Fruit fly (Drosophila melanogaster) whole organism, embryonic: ENCODE measurements around the gene unc-45.

ENCODE experiments used
- Aef1 ChIP-seq: fragments of 200-800 bp; sonication (Bioruptor generic); IDR thresholded peaks from 3 replicates; pipeline ENCODE4 v1.3.6; 2022; ENCODE audit warnings: missing biosample characterization, missing genetic modification characterization
- Atf-2 ChIP-seq: fragments of 200-800 bp; sonication (Bioruptor generic); optimal IDR thresholded peaks from 2 replicates; lab custom pipeline; 2016; ENCODE audit warnings: missing biosample characterization, missing genetic modification characterization
- Bgb ChIP-seq: fragments of 200-800 bp; sonication (Bioruptor generic); IDR thresholded peaks from 2 replicates; pipeline ENCODE4 v1.3.6; 2022; ENCODE audit warnings: missing biosample characterization, missing genetic modification characterization; ENCODE audit not compliant: partially characterized antibody
- Blimp-1 ChIP-seq: fragments of 200-800 bp; sonication (Bioruptor generic); optimal IDR thresholded peaks from 3 replicates; lab custom pipeline; 2018; ENCODE audit warnings: missing biosample characterization, missing genetic modification characterization, mild to moderate bottlenecking, moderate library complexity, missing genetic modification reagents
- Bteb2 ChIP-seq: fragments of 200-800 bp; sonication (Bioruptor generic); optimal IDR thresholded peaks from 2 replicates; lab custom pipeline; 2016; ENCODE audit warnings: missing biosample characterization, missing genetic modification characterization
- C15 ChIP-seq: fragments of 200-800 bp; sonication (Bioruptor generic); IDR thresholded peaks from 3 replicates; pipeline ENCODE4 v1.3.6; 2022; ENCODE audit warnings: missing biosample characterization, missing genetic modification characterization
- CG10147 ChIP-seq: fragments of 200-800 bp; sonication (Bioruptor generic); optimal IDR thresholded peaks from 2 replicates; lab custom pipeline; 2019; ENCODE audit warnings: missing biosample characterization, mild to moderate bottlenecking, missing genetic modification characterization, moderate library complexity
- CG10321 ChIP-seq: fragments of 200-800 bp; sonication (Bioruptor generic); IDR thresholded peaks from 2 replicates; pipeline ENCODE4 v1.3.6; 2022; ENCODE audit warnings: missing biosample characterization, missing genetic modification characterization
- CG11085 ChIP-seq: fragments of 200-800 bp; sonication (Bioruptor generic); IDR thresholded peaks from 2 replicates; pipeline ENCODE4 v1.3.6; 2022; ENCODE audit warnings: missing biosample characterization, missing genetic modification characterization
- CG14441 ChIP-seq: fragments of 200-800 bp; sonication (Bioruptor generic); IDR thresholded peaks from 2 replicates; pipeline ENCODE4 v1.3.6; 2022; ENCODE audit warnings: missing biosample characterization, missing genetic modification characterization
- CG14667 ChIP-seq: fragments of 200-800 bp; sonication (Bioruptor generic); IDR thresholded peaks from 2 replicates; pipeline ENCODE4 v1.3.6; 2022; ENCODE audit warnings: missing biosample characterization, missing genetic modification characterization
- CG15601 ChIP-seq: fragments of 200-800 bp; sonication (Bioruptor generic); optimal IDR thresholded peaks from 3 replicates; lab custom pipeline; 2019; ENCODE audit warnings: missing biosample characterization, mild to moderate bottlenecking, missing genetic modification characterization, moderate library complexity
- CG16815 ChIP-seq: fragments of 200-800 bp; sonication (Bioruptor generic); optimal IDR thresholded peaks from 3 replicates; lab custom pipeline; 2017; ENCODE audit warnings: missing biosample characterization, mild to moderate bottlenecking, missing genetic modification characterization
- CG16863 ChIP-seq: fragments of 200-800 bp; sonication (Bioruptor generic); optimal IDR thresholded peaks from 3 replicates; lab custom pipeline; 2016; ENCODE audit warnings: missing biosample characterization, missing genetic modification characterization
- CG17359 ChIP-seq: fragments of 200-800 bp; sonication (Bioruptor generic); optimal IDR thresholded peaks from 3 replicates; lab custom pipeline; 2018; ENCODE audit warnings: missing biosample characterization, mild to moderate bottlenecking, missing genetic modification characterization, moderate library complexity
- CG1792 ChIP-seq: fragments of 200-800 bp; sonication (Bioruptor generic); optimal IDR thresholded peaks from 2 replicates; lab custom pipeline; 2016; ENCODE audit warnings: missing biosample characterization, missing genetic modification characterization
- CG30431 ChIP-seq: fragments of 200-800 bp; sonication (Bioruptor generic); optimal IDR thresholded peaks from 2 replicates; lab custom pipeline; 2017; ENCODE audit warnings: missing biosample characterization, missing genetic modification characterization
- CG3163 ChIP-seq: fragments of 200-800 bp; sonication (Bioruptor generic); optimal IDR thresholded peaks from 3 replicates; lab custom pipeline; 2016; ENCODE audit warnings: missing biosample characterization, missing genetic modification characterization
- CG3281 ChIP-seq: fragments of 200-800 bp; sonication (Bioruptor generic); optimal IDR thresholded peaks from 3 replicates; lab custom pipeline; 2017; ENCODE audit warnings: missing biosample characterization, mild to moderate bottlenecking, missing genetic modification characterization
- CG3838 ChIP-seq: fragments of 200-800 bp; sonication (Bioruptor generic); optimal IDR thresholded peaks from 3 replicates; lab custom pipeline; 2016; ENCODE audit warnings: missing biosample characterization, missing genetic modification characterization
- CG42726 ChIP-seq: fragments of 200-800 bp; sonication (Bioruptor generic); IDR thresholded peaks from 2 replicates; pipeline ENCODE4 v1.3.6; 2022; ENCODE audit warnings: missing biosample characterization, missing genetic modification characterization; ENCODE audit not compliant: partially characterized antibody
- CG4360 ChIP-seq: fragments of 200-800 bp; sonication (Bioruptor generic); IDR thresholded peaks from 2 replicates; pipeline ENCODE4 v1.3.6; 2022; ENCODE audit warnings: missing biosample characterization, missing genetic modification characterization
- CG6654 ChIP-seq: fragments of 200-800 bp; sonication (Bioruptor generic); optimal IDR thresholded peaks from 2 replicates; lab custom pipeline; 2017; ENCODE audit warnings: missing biosample characterization, mild to moderate bottlenecking, missing genetic modification characterization
- Chrac-16 ChIP-seq: fragments of 200-800 bp; sonication (Bioruptor generic); optimal IDR thresholded peaks from 3 replicates; lab custom pipeline; 2016; ENCODE audit warnings: missing biosample characterization, missing genetic modification characterization
- Dad ChIP-seq: fragments of 200-800 bp; sonication (Bioruptor generic); optimal IDR thresholded peaks from 3 replicates; lab custom pipeline; 2016; ENCODE audit warnings: missing biosample characterization, missing genetic modification characterization
- Hr39 ChIP-seq: fragments of >200 bp; optimal IDR thresholded peaks from 2 replicates; lab custom pipeline; 2017
- Max ChIP-seq: fragments of 200-800 bp; sonication (Bioruptor generic); optimal IDR thresholded peaks from 2 replicates; lab custom pipeline; 2016; ENCODE audit warnings: missing biosample characterization, mild to moderate bottlenecking, missing genetic modification characterization
- Oaz ChIP-seq: fragments of 200-800 bp; sonication (Bioruptor generic); IDR thresholded peaks from 2 replicates; pipeline ENCODE4 v1.3.6; 2022; ENCODE audit warnings: missing biosample characterization, missing genetic modification characterization
- Sox100B ChIP-seq: fragments of 200-800 bp; sonication (Bioruptor generic); optimal IDR thresholded peaks from 3 replicates; lab custom pipeline; 2018; ENCODE audit warnings: missing biosample characterization, mild to moderate bottlenecking, missing genetic modification characterization
- Taf1 ChIP-seq: fragments of 200-800 bp; sonication (Bioruptor generic); IDR thresholded peaks from 2 replicates; pipeline ENCODE4 v1.3.6; 2022; ENCODE audit warnings: missing biosample characterization, missing genetic modification characterization
- YL-1 ChIP-seq: fragments of 200-800 bp; sonication (Bioruptor generic); optimal IDR thresholded peaks from 3 replicates; lab custom pipeline; 2017; ENCODE audit warnings: missing biosample characterization, mild to moderate bottlenecking, missing genetic modification characterization
- ara ChIP-seq: fragments of 200-800 bp; sonication (Bioruptor generic); IDR thresholded peaks from 2 replicates; pipeline ENCODE4 v1.3.6; 2022; ENCODE audit warnings: missing biosample characterization, missing genetic modification characterization
- az2 ChIP-seq: fragments of 200-800 bp; sonication (Bioruptor generic); optimal IDR thresholded peaks from 3 replicates; lab custom pipeline; 2016; ENCODE audit warnings: missing biosample characterization, missing genetic modification characterization
- bcd ChIP-seq: fragments of 200-800 bp; sonication (Bioruptor generic); optimal IDR thresholded peaks from 2 replicates; lab custom pipeline; 2017; ENCODE audit warnings: missing biosample characterization, mild to moderate bottlenecking, missing genetic modification characterization
- bsh ChIP-seq, 2 experiments: fragments of 200-800 bp; sonication (Bioruptor generic); optimal IDR thresholded peaks; 2 replicates each; lab custom pipeline; 2017 to 2018; ENCODE audit warnings: mild to moderate bottlenecking in 2 of 2, missing biosample characterization in 2 of 2, missing genetic modification characterization in 2 of 2, moderate library complexity in 1 of 2
- crp ChIP-seq, 2 experiments: fragments of 200-800 bp; sonication (Bioruptor generic); optimal IDR thresholded peaks; 2 replicates in 1 of 2; 3 replicates in 1 of 2; lab custom pipeline; 2017; ENCODE audit warnings: missing biosample characterization in 2 of 2, missing genetic modification characterization in 2 of 2, mild to moderate bottlenecking in 1 of 2, moderate library complexity in 1 of 2
- dm ChIP-seq: fragments of 200-800 bp; sonication (Bioruptor generic); optimal IDR thresholded peaks from 3 replicates; lab custom pipeline; 2016; ENCODE audit warnings: missing biosample characterization, missing genetic modification characterization
- dysf ChIP-seq: fragments of 200-800 bp; sonication (Bioruptor generic); IDR thresholded peaks from 3 replicates; pipeline ENCODE4 v1.3.6; 2022; ENCODE audit warnings: missing biosample characterization, missing genetic modification characterization
- grau ChIP-seq: fragments of 200-800 bp; optimal IDR thresholded peaks from 3 replicates; lab custom pipeline; 2019; ENCODE audit warnings: missing biosample characterization, mild to moderate bottlenecking, missing genetic modification characterization, moderate library complexity
- gsb ChIP-seq: fragments of 200-800 bp; sonication (Bioruptor generic); IDR thresholded peaks from 2 replicates; pipeline ENCODE4 v1.3.6; 2022; ENCODE audit warnings: missing biosample characterization, missing genetic modification characterization
- mirr ChIP-seq: fragments of 200-800 bp; sonication (Bioruptor generic); optimal IDR thresholded peaks from 3 replicates; lab custom pipeline; 2018; ENCODE audit warnings: missing biosample characterization, mild to moderate bottlenecking, missing genetic modification characterization
- oc ChIP-seq: fragments of 200-800 bp; sonication (Bioruptor generic); optimal IDR thresholded peaks from 2 replicates; lab custom pipeline; 2018; ENCODE audit warnings: missing biosample characterization, mild to moderate bottlenecking, missing genetic modification characterization, moderate library complexity
- phol ChIP-seq: fragments of 200-800 bp; sonication (Bioruptor generic); optimal IDR thresholded peaks from 3 replicates; lab custom pipeline; 2018; ENCODE audit warnings: missing biosample characterization, mild to moderate bottlenecking, missing genetic modification characterization, moderate library complexity
- sima ChIP-seq: fragments of 200-800 bp; sonication (Bioruptor generic); optimal IDR thresholded peaks from 2 replicates; lab custom pipeline; 2016; ENCODE audit warnings: missing biosample characterization, missing genetic modification characterization
- slp2 ChIP-seq: fragments of 200-800 bp; sonication (Bioruptor generic); optimal IDR thresholded peaks from 2 replicates; lab custom pipeline; 2016; ENCODE audit warnings: missing biosample characterization, missing genetic modification characterization
- sob ChIP-seq: fragments of 200-800 bp; sonication (Bioruptor generic); IDR thresholded peaks from 2 replicates; pipeline ENCODE4 v1.3.6; 2022; ENCODE audit warnings: missing biosample characterization, missing genetic modification characterization
- stc ChIP-seq: fragments of 200-800 bp; sonication (Bioruptor generic); IDR thresholded peaks from 2 replicates; pipeline ENCODE4 v1.3.6; 2022; ENCODE audit warnings: missing biosample characterization, missing genetic modification characterization
- unpg ChIP-seq: fragments of 200-800 bp; sonication (Bioruptor generic); optimal IDR thresholded peaks from 3 replicates; lab custom pipeline; 2018; ENCODE audit warnings: missing biosample characterization, mild to moderate bottlenecking, missing genetic modification characterization, moderate library complexity
- vnd ChIP-seq: fragments of 200-800 bp; sonication (Bioruptor generic); IDR thresholded peaks from 3 replicates; pipeline ENCODE4 v1.3.6; 2022; ENCODE audit warnings: missing biosample characterization, missing genetic modification characterization; ENCODE audit not compliant: partially characterized antibody
- wek ChIP-seq: fragments of 200-800 bp; sonication (Bioruptor generic); optimal IDR thresholded peaks from 3 replicates; lab custom pipeline; 2018; ENCODE audit warnings: missing biosample characterization, mild to moderate bottlenecking, missing genetic modification characterization, moderate library complexity
- zen ChIP-seq: fragments of 200-800 bp; sonication (Bioruptor generic); optimal IDR thresholded peaks from 3 replicates; lab custom pipeline; 2018; ENCODE audit warnings: missing biosample characterization, mild to moderate bottlenecking, missing genetic modification characterization, moderate library complexity

unc-45 gene

dm6 chr3R:8027203-8027688 lies 5.9 kb upstream of the unc-45 start (continued):
- TF ChIP-seq CG42726 (GFP tag; lab: Robert Waterston, UW) (no peak), Taf1 (GFP tag; lab: Robert Waterston, UW) (no peak), YL-1 (peak; percentile 58), Hr39 (lab: Kevin White, UChicago) (no peak), Aef1 (GFP tag; lab: Robert Waterston, UW) (peak; percentile 53; the same call in 2 of the 3 replicates), gsb (GFP tag; lab: Robert Waterston, UW) (no peak), C15 (GFP tag; lab: Robert Waterston, UW) (no peak), grau (tag; lab: Kevin White, UChicago) (peak; percentile 91), CG11085 (GFP tag; lab: Robert Waterston, UW) (no peak; the same call in 1 of the 2 replicates), Sox100B (peak; percentile 92), CG10321 (peak; percentile 44; the same call in 1 of the 2 replicates), oc (peak; percentile 81), crp (GFP tag; optimal IDR thresholded peaks at IDR 0.05; lab: Kevin White, UChicago) (peak in 1 of 2 experiments; percentile 29), dysf (GFP tag; lab: Robert Waterston, UW) (peak; percentile 85), Max (peak; percentile 61), sima (no peak), CG17359 (tag; lab: Kevin White, UChicago) (peak; percentile 80), stc (GFP tag; lab: Robert Waterston, UW) (peak; percentile 49), CG15601 (tag; lab: Kevin White, UChicago) (peak; percentile 92), CG16863 (GFP tag; lab: Kevin White, UChicago) (peak; percentile 37), CG1792 (GFP tag; lab: Kevin White, UChicago) (no peak), CG3281 (GFP tag; lab: Kevin White, UChicago) (peak; percentile 86), zen (tag; lab: Kevin White, UChicago) (peak; percentile 39), phol (tag; lab: Kevin White, UChicago) (peak; percentile 87), Chrac-16 (peak; percentile 78), CG4360 (0 out of 2 replicates have a peak, but pooled peaks have one; percentile 23), CG16815 (peak; percentile 48), Blimp-1 (GFP tag; lab: Kevin White, UChicago) (peak; percentile 86), dm (GFP tag; lab: Kevin White, UChicago) (no peak), bsh (GFP tag; optimal IDR thresholded peaks at IDR 0.05; lab: Kevin White, UChicago) (peak; percentile 89 to 91), CG3163 (GFP tag; lab: Kevin White, UChicago) (peak; percentile 86), Atf-2 (peak; percentile 22), slp2 (no peak), ara (GFP tag; lab: Robert Waterston, UW) (peak; percentile 26; the same call in 1 of the 2 replicates), Oaz (GFP tag; lab: Robert Waterston, UW) (no peak), CG10147 (GFP tag; lab: Kevin White, UChicago) (peak; percentile 81), CG14441 (GFP tag; lab: Robert Waterston, UW) (peak; percentile 63), sob (peak; percentile 70), unpg (peak; percentile 88), bcd (peak; percentile 81), Bteb2 (GFP tag; lab: Kevin White, UChicago) (peak; percentile 27), CG30431 (GFP tag; lab: Kevin White, UChicago) (peak; percentile 80), CG6654 (GFP tag; lab: Kevin White, UChicago) (peak; percentile 45), CG14667 (peak; percentile 61), mirr (GFP tag; lab: Kevin White, UChicago) (no peak), wek (GFP tag; lab: Kevin White, UChicago) (no peak), vnd (GFP tag; lab: Robert Waterston, UW) (no peak), CG3838 (peak; percentile 21), az2 (GFP tag; lab: Kevin White, UChicago) (peak; percentile 87), Dad (GFP tag; lab: Kevin White, UChicago) (no peak), Bgb (GFP tag; lab: Robert Waterston, UW) (no peak)
